Worm (Caenorhabditis elegans) whole organism, mixed stage, embryonic: ENCODE measurements around the gene gmeb-2.

Experiments used
- elt-3 ChIP-seq: fragments of 150-350 bp; optimal IDR thresholded peaks from 2 replicates; lab custom pipeline; 2014; ENCODE audit warnings: missing biosample characterization, missing genetic modification characterization
- lsy-2 ChIP-seq: fragments of 150-350 bp; optimal IDR thresholded peaks from 2 replicates; lab custom pipeline; 2014; ENCODE audit warnings: missing biosample characterization, missing genetic modification characterization
- pha-4 ChIP-seq: fragments of 150-350 bp; optimal IDR thresholded peaks from 2 replicates; lab custom pipeline; 2018; ENCODE audit warnings: missing biosample characterization, missing genetic modification reagents, missing genetic modification characterization
- unc-120 ChIP-seq: sonication (generic microtip); optimal IDR thresholded peaks from 2 replicates; lab custom pipeline; 2017; ENCODE audit warnings: missing genetic modification characterization, missing compliant biosample characterization; ENCODE audit not compliant: poor library complexity, severe bottlenecking
- unc-39 ChIP-seq: fragments of 150-350 bp; optimal IDR thresholded peaks from 2 replicates; lab custom pipeline; 2014; ENCODE audit warnings: missing biosample characterization, missing genetic modification characterization
- unc-62 ChIP-seq: fragments of 150-350 bp; optimal IDR thresholded peaks from 2 replicates; lab custom pipeline; 2014; ENCODE audit warnings: missing biosample characterization, missing genetic modification reagents, missing genetic modification characterization

- TF ChIP-seq pha-4 (tag; lab: Kevin White, UChicago), result no peak
- TF ChIP-seq elt-3 (tag; lab: Kevin White, UChicago), result no peak
- TF ChIP-seq unc-120, result no peak
- TF ChIP-seq unc-62 (GFP tag; lab: Kevin White, UChicago), result no peak
- no peak for TF ChIP-seq lsy-2 (tag; lab: Kevin White, UChicago)
- TF ChIP-seq unc-39 (tag; lab: Kevin White, UChicago), result no peak
Measured at ce11 chrX:15838496-15838948, 40.4 kb upstream of the gmeb-2 start, which contains the start of gene acox-1.6.
